Fruit fly (Drosophila melanogaster): ENCODE measurements around the gene CG18641.

CG18641 gene

dm6 chr2L:2380805-2381204 is 34.3 kb downstream of the CG18641 start, which contains the start of gene Eogt (continued):
- TF ChIP-seq sqz (GFP tag; optimal IDR thresholded peaks at IDR 0.05) (no peak), ac (GFP tag; optimal IDR thresholded peaks at IDR 0.05) (peak; percentile 71), CG34422 (GFP tag; IDR thresholded peaks at IDR 0.05) (peak; percentile 98), en (GFP tag; optimal IDR thresholded peaks at IDR 0.05) (peak; percentile 25), Sry-β (GFP tag; optimal IDR thresholded peaks at IDR 0.05) (peak; percentile 38), zf30C (GFP tag; optimal IDR thresholded peaks at IDR 0.05) (no peak), H15 (GFP tag; IDR thresholded peaks at IDR 0.05) (peak; percentile 95), trem (tag; optimal IDR thresholded peaks at IDR 0.05) (peak; percentile 90), az2 (GFP tag; optimal IDR thresholded peaks at IDR 0.05) (peak; percentile 94), sug (tag; optimal IDR thresholded peaks at IDR 0.05) (peak; percentile 85), dm (GFP tag; optimal IDR thresholded peaks at IDR 0.05) (peak; percentile 30), GATAe (GFP tag; conservative IDR thresholded peaks at IDR 0.05) (peak; percentile 82), yki (optimal IDR thresholded peaks at IDR 0.05) (no peak), Atf-2 (GFP tag; optimal IDR thresholded peaks at IDR 0.05) (peak; percentile 65), Hmr (GFP tag; optimal IDR thresholded peaks at IDR 0.05) (peak; percentile 93), ab (GFP tag; optimal IDR thresholded peaks at IDR 0.05) (peak; percentile 53), D19B (GFP tag; optimal IDR thresholded peaks at IDR 0.05) (peak; percentile 68), Nf-YC (tag; optimal IDR thresholded peaks at IDR 0.05) (peak; percentile 72), CG3281 (GFP tag; optimal IDR thresholded peaks at IDR 0.05) (peak; percentile 84), E2f1 (GFP tag; IDR thresholded peaks at IDR 0.05) (peak; percentile 98), CG3838 (GFP tag; optimal IDR thresholded peaks at IDR 0.05) (peak; percentile 74), sisA (GFP tag; IDR thresholded peaks at IDR 0.05) (peak; percentile 96), CG18619 (GFP tag; optimal IDR thresholded peaks at IDR 0.05) (peak; percentile 88), da (GFP tag; optimal IDR thresholded peaks at IDR 0.05) (no peak), CG1529 (GFP tag; optimal IDR thresholded peaks at IDR 0.05) (peak; percentile 78), CG4328 (GFP tag; optimal IDR thresholded peaks at IDR 0.05) (peak; percentile 60), CG13123 (GFP tag; optimal IDR thresholded peaks at IDR 0.05) (peak; percentile 88), maf-S (GFP tag; optimal IDR thresholded peaks at IDR 0.05) (peak; percentile 71), MBD-R2 (GFP tag; IDR thresholded peaks at IDR 0.05) (peak; percentile 95), CG9797 (GFP tag; optimal IDR thresholded peaks at IDR 0.05) (peak; percentile 75), Gsc (GFP tag; IDR thresholded peaks at IDR 0.05) (peak; percentile 93), pita (GFP tag; optimal IDR thresholded peaks at IDR 0.05) (peak; percentile 64), slp2 (GFP tag; optimal IDR thresholded peaks at IDR 0.05) (peak; percentile 63), Taf1 (GFP tag; IDR thresholded peaks at IDR 0.05) (peak; percentile 89), CG12104 (GFP tag; optimal IDR thresholded peaks at IDR 0.05) (peak; percentile 84), Optix (GFP tag; IDR thresholded peaks at IDR 0.05) (peak; percentile 93), YL-1 (GFP tag; optimal IDR thresholded peaks at IDR 0.05) (peak; percentile 76), gfzf (GFP tag; optimal IDR thresholded peaks at IDR 0.05) (peak; percentile 62), disco-r (GFP tag; optimal IDR thresholded peaks at IDR 0.05) (peak; percentile 32), dysf (GFP tag; IDR thresholded peaks at IDR 0.05) (peak; percentile 98), trh (GFP tag; optimal IDR thresholded peaks at IDR 0.05) (peak; percentile 82), gsb-n (tag; optimal IDR thresholded peaks at IDR 0.05) (peak; percentile 94), CG8478 (optimal IDR thresholded peaks at IDR 0.05) (no peak), Camta (GFP tag; optimal IDR thresholded peaks at IDR 0.05) (peak; percentile 69), CG8924 (tag; optimal IDR thresholded peaks at IDR 0.05) (peak; percentile 94), Gug (GFP tag; IDR thresholded peaks at IDR 0.05) (peak; percentile 93), esg (GFP tag; conservative IDR thresholded peaks at IDR 0.05) (peak; percentile 96), Fer2 (tag; optimal IDR thresholded peaks at IDR 0.05) (peak; percentile 85), Dref (GFP tag; IDR thresholded peaks at IDR 0.05) (peak; percentile 39), Lpt (GFP tag; optimal IDR thresholded peaks at IDR 0.05) (no peak), ATbp (GFP tag; optimal IDR thresholded peaks at IDR 0.05) (peak; percentile 89), CG5953 (GFP tag; IDR thresholded peaks at IDR 0.05) (peak; percentile 94), NfI (GFP tag; optimal IDR thresholded peaks at IDR 0.05) (peak; percentile 91)

All from whole organism, embryonic.